Fruit fly (Drosophila melanogaster) whole organism, prepupa: Measurements from ENCODE around the gene COX7A.

Experiments
- CG11294 ChIP-seq: fragments of 200-800 bp; sonication (Bioruptor generic); IDR thresholded peaks from 2 replicates; pipeline ENCODE4 v1.3.6; 2022; ENCODE audit warnings: missing biosample characterization, missing genetic modification characterization
- CG3919 ChIP-seq: fragments of 200-800 bp; sonication (Bioruptor generic); optimal IDR thresholded peaks from 3 replicates; lab custom pipeline; 2016; ENCODE audit warnings: missing biosample characterization, missing genetic modification characterization
- CG4318 ChIP-seq: fragments of 200-800 bp; sonication (Bioruptor generic); optimal IDR thresholded peaks from 3 replicates; lab custom pipeline; 2017; ENCODE audit warnings: missing biosample characterization, mild to moderate bottlenecking, missing genetic modification characterization
- CG9139 ChIP-seq: fragments of 200-800 bp; sonication (Bioruptor generic); optimal IDR thresholded peaks from 3 replicates; lab custom pipeline; 2017; ENCODE audit warnings: missing biosample characterization, mild to moderate bottlenecking, missing genetic modification characterization
- Ets21C ChIP-seq: fragments of 200-800 bp; sonication (Bioruptor generic); optimal IDR thresholded peaks from 3 replicates; lab custom pipeline; 2016; ENCODE audit warnings: missing biosample characterization, missing genetic modification characterization

DNA sequence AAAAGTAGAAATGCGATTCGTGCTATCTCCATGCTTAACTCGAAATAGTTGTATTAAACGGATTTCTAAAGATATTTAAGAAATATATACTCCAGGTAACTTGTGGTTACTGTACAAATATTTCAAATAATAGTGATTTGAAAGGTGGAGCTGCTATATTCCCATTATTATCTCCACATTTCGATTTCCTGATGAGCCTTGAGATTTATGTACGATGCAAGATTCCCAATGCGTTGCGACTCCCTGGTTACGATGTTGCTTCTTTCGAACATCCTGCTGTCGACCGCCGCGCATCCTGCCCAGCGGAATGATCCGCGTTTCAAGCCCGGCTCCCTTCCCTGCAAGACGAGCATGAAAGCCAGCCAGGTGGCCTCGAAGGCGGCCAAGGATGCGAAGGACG lies 28.8 kb downstream of the COX7A start, which contains the start of the genes CG11694 and CG11698:
- TF ChIP-seq CG3919 (GFP tag; lab: Kevin White, UChicago) (no peak), CG9139 (no peak), Ets21C (GFP tag; lab: Kevin White, UChicago) (no peak), CG11294 (GFP tag; lab: Robert Waterston, UW) (no peak), CG4318 (GFP tag; lab: Kevin White, UChicago) (no peak)
